Worm (Caenorhabditis elegans): ENCODE measurements around the gene srd-21.

- TF ChIP-seq nhr-11 (tag; optimal IDR thresholded peaks at IDR 0.05) (no peak), efl-1 (optimal IDR thresholded peaks at IDR 0.05) (peak; percentile 28 to 55), efl-1 (GFP tag; optimal IDR thresholded peaks at IDR 0.05 in 1 of 2) (peak; percentile 8 to 92), ceh-82 (tag; optimal IDR thresholded peaks at IDR 0.05) (peak in 1 of 3 experiments; percentile 33), nhr-77 (tag; optimal IDR thresholded peaks at IDR 0.05) (peak; percentile 48), unc-86 (tag; optimal IDR thresholded peaks at IDR 0.05) (no peak), egl-27 (tag; optimal IDR thresholded peaks at IDR 0.05) (no peak), nhr-237 (tag; optimal IDR thresholded peaks at IDR 0.05) (no peak), sptf-1 (tag; optimal IDR thresholded peaks at IDR 0.05) (no peak), skn-1 (tag; optimal IDR thresholded peaks at IDR 0.05) (peak; percentile 11)
Measured at ce11 chrV:16591992-16592798, 37.5 kb upstream of the srd-21 start, which contains the start of gene srh-269.

Data from whole organism, L1 larva.